Fruit fly (Drosophila melanogaster): ENCODE data around the gene f.
A peak's percentile ranks its signal among the peaks of the same experiment; 100 is the strongest.

The f gene

dm6 chrX:17329933-17330674 is 97.4 kb downstream of the f start (continued):
- TF ChIP-seq CG5953 (GFP tag; IDR thresholded peaks at IDR 0.05), result no peak
- TF ChIP-seq CG3065 (GFP tag; optimal IDR thresholded peaks at IDR 0.05), result no peak
- no peak for TF ChIP-seq CG12236 (GFP tag; optimal IDR thresholded peaks at IDR 0.05)
- no peak for TF ChIP-seq CG7357 (GFP tag; IDR thresholded peaks at IDR 0.05)
- TF ChIP-seq NC2β (GFP tag; optimal IDR thresholded peaks at IDR 0.05), result no peak
- TF ChIP-seq CG1529 (GFP tag; optimal IDR thresholded peaks at IDR 0.05), result no peak
- TF ChIP-seq mirr (GFP tag; optimal IDR thresholded peaks at IDR 0.05), result no peak
- no peak for TF ChIP-seq CG3726 (GFP tag; IDR thresholded peaks at IDR 0.05)
- TF ChIP-seq CG34422 (GFP tag; IDR thresholded peaks at IDR 0.05), result 0 out of 3 replicates have a peak, but pooled peaks have one; percentile 22
- TF ChIP-seq Trl (optimal IDR thresholded peaks at IDR 0.05), result no peak
- peak; percentile 33 for TF ChIP-seq Trl (GFP tag; optimal IDR thresholded peaks at IDR 0.05)
- no peak for TF ChIP-seq ac (GFP tag; optimal IDR thresholded peaks at IDR 0.05)
- peak; percentile 11 for TF ChIP-seq dmrt11E (tag; optimal IDR thresholded peaks at IDR 0.05)
- TF ChIP-seq CG13775 (GFP tag; optimal IDR thresholded peaks at IDR 0.05), result peak; percentile 30
- TF ChIP-seq CG4282 (GFP tag; optimal IDR thresholded peaks at IDR 0.05), result no peak
- TF ChIP-seq fd3F (GFP tag; optimal IDR thresholded peaks at IDR 0.05), result peak; percentile 53
- no peak for TF ChIP-seq wor (GFP tag; IDR thresholded peaks at IDR 0.05)
- peak; percentile 40; the same call in 1 of the 4 replicates for TF ChIP-seq chinmo (GFP tag; IDR thresholded peaks at IDR 0.05; ENCODE audit: partially characterized antibody)
- TF ChIP-seq D19A (tag; optimal IDR thresholded peaks at IDR 0.05), result peak; percentile 33
- TF ChIP-seq CG9932 (GFP tag; IDR thresholded peaks at IDR 0.05), result peak; percentile 62
- no peak for TF ChIP-seq seq (GFP tag; IDR thresholded peaks at IDR 0.05)
- no peak for TF ChIP-seq Fer1 (GFP tag; optimal IDR thresholded peaks at IDR 0.05)
- TF ChIP-seq emc (GFP tag; optimal IDR thresholded peaks at IDR 0.05), result no peak
- peak; percentile 71 for TF ChIP-seq gem (tag; optimal IDR thresholded peaks at IDR 0.05)
- peak; percentile 56 for TF ChIP-seq al (GFP tag; IDR thresholded peaks at IDR 0.05)
- TF ChIP-seq Ada2b (GFP tag; IDR thresholded peaks at IDR 0.05), result peak; percentile 18; the same call in 1 of the 2 replicates
- no peak for TF ChIP-seq CG8388 (GFP tag; optimal IDR thresholded peaks at IDR 0.05)
- no peak for TF ChIP-seq bbx (GFP tag; IDR thresholded peaks at IDR 0.05; ENCODE audit: partially characterized antibody)
- peak; percentile 35 for TF ChIP-seq CG10979 (tag; optimal IDR thresholded peaks at IDR 0.05)
- TF ChIP-seq kah (GFP tag; optimal IDR thresholded peaks at IDR 0.05), result no peak
- peak; percentile 35 for TF ChIP-seq D19B (GFP tag; optimal IDR thresholded peaks at IDR 0.05)
- peak; percentile 29 for TF ChIP-seq tio (GFP tag; optimal IDR thresholded peaks at IDR 0.05)
- peak; percentile 58 for TF ChIP-seq scrt (GFP tag; optimal IDR thresholded peaks at IDR 0.05)
- TF ChIP-seq ssp (GFP tag; IDR thresholded peaks at IDR 0.05), result no peak
- TF ChIP-seq Fer2 (tag; optimal IDR thresholded peaks at IDR 0.05), result peak; percentile 10
- peak; percentile 64 for TF ChIP-seq sens (GFP tag)
- no peak for TF ChIP-seq so (GFP tag; IDR thresholded peaks at IDR 0.05)
- peak; percentile 68 for TF ChIP-seq Rfx (GFP tag; IDR thresholded peaks at IDR 0.05)
- TF ChIP-seq Sox102F (GFP tag; optimal IDR thresholded peaks at IDR 0.05), result no peak
- TF ChIP-seq sisA (GFP tag; IDR thresholded peaks at IDR 0.05), result no peak
- no peak for TF ChIP-seq fd64A (GFP tag; optimal IDR thresholded peaks at IDR 0.05)
- TF ChIP-seq gro (GFP tag; optimal IDR thresholded peaks at IDR 0.05), result no peak
- no peak for TF ChIP-seq CG43689 (GFP tag; IDR thresholded peaks at IDR 0.05)
- TF ChIP-seq odd (GFP tag; optimal IDR thresholded peaks at IDR 0.05), result peak; percentile 8
- TF ChIP-seq CG2199 (GFP tag; IDR thresholded peaks at IDR 0.05), result no peak
- TF ChIP-seq eyg (GFP tag; optimal IDR thresholded peaks at IDR 0.05), result no peak
- TF ChIP-seq fu2 (GFP tag; optimal IDR thresholded peaks at IDR 0.05), result no peak
- no peak for TF ChIP-seq slou (GFP tag; optimal IDR thresholded peaks at IDR 0.05)
- TF ChIP-seq Elba2 (GFP tag; optimal IDR thresholded peaks at IDR 0.05), result no peak
- no peak for TF ChIP-seq CG4360 (GFP tag; IDR thresholded peaks at IDR 0.05)
- TF ChIP-seq HLHmδ (GFP tag; optimal IDR thresholded peaks at IDR 0.05), result no peak

Measured in whole organism, embryonic.